Worm (Caenorhabditis elegans): ENCODE measurements around the gene C07H6.2.

ce11 chrIII:7550979-7551378 is 30.2 kb downstream of the C07H6.2 start:
- TF ChIP-seq B0310.2 (tag; optimal IDR thresholded peaks at IDR 0.05) (no peak), ets-7 (tag; optimal IDR thresholded peaks at IDR 0.05) (no peak), ama-1 (optimal IDR thresholded peaks at IDR 0.05) (no peak), hmg-4 (GFP tag; optimal IDR thresholded peaks at IDR 0.05) (no peak), flt-1 (GFP tag; IDR thresholded peaks at IDR 0.05) (no peak), pes-1 (GFP tag; IDR thresholded peaks at IDR 0.05) (no peak), scrt-1 (GFP tag; IDR thresholded peaks at IDR 0.05) (no peak), ceh-36 (tag; optimal IDR thresholded peaks at IDR 0.05) (no peak), F13C5.2 (tag; optimal IDR thresholded peaks at IDR 0.05) (no peak)

Measured in whole organism, early embryonic.